Worm (Caenorhabditis elegans) whole organism, young adult: Measurements from ENCODE around the gene pgp-7.
A peak's percentile ranks its signal among the peaks of the same experiment; 100 is the strongest.

Source experiments
- B0019.2 ChIP-seq: fragments of 200-800 bp; sonication (Bioruptor generic); conservative IDR thresholded peaks from 2 replicates; pipeline ENCODE4 v1.3.6; 2022; ENCODE audit warnings: missing genetic modification reagents, missing genetic modification characterization, missing compliant biosample characterization
- B0035.1 ChIP-seq: sonication (generic microtip); optimal IDR thresholded peaks from 2 replicates; lab custom pipeline; 2016; ENCODE audit warnings: missing genetic modification characterization, mild to moderate bottlenecking, missing compliant biosample characterization, missing genotype, missing genetic modification reagents
- B0261.1 ChIP-seq: sonication (generic microtip); optimal IDR thresholded peaks from 2 replicates; lab custom pipeline; 2016; ENCODE audit warnings: mild to moderate bottlenecking, missing genetic modification characterization, moderate library complexity, missing compliant biosample characterization
- C06A6.2 ChIP-seq: fragments of 200-800 bp; sonication (Bioruptor generic); conservative IDR thresholded peaks from 2 replicates; pipeline ENCODE4 v1.3.6; 2022; ENCODE audit warnings: missing genetic modification characterization, missing compliant biosample characterization
- C17E4.6 ChIP-seq: fragments of 200-800 bp; sonication (Bioruptor generic); IDR thresholded peaks from 2 replicates; pipeline ENCODE4 v1.3.6; 2022; ENCODE audit warnings: missing genetic modification reagents, missing genetic modification characterization, missing compliant biosample characterization
- D2030.7 ChIP-seq: fragments of 200-800 bp; sonication (Bioruptor generic); IDR thresholded peaks from 2 replicates; pipeline ENCODE4 v1.3.6; 2022; ENCODE audit warnings: missing genetic modification reagents, missing genetic modification characterization, missing compliant biosample characterization
- F10E7.11 ChIP-seq: sonication (generic microtip); optimal IDR thresholded peaks from 2 replicates; lab custom pipeline; 2017; ENCODE audit warnings: mild to moderate bottlenecking, missing genetic modification characterization, moderate library complexity, missing compliant biosample characterization
- F37B4.10 ChIP-seq: fragments of 200-800 bp; sonication (Bioruptor generic); IDR thresholded peaks from 2 replicates; pipeline ENCODE4 v1.3.6; 2022; ENCODE audit warnings: missing genetic modification characterization, missing compliant biosample characterization
- F52B5.7 ChIP-seq: sonication (generic microtip); optimal IDR thresholded peaks from 2 replicates; lab custom pipeline; 2016; ENCODE audit warnings: mild to moderate bottlenecking, missing genetic modification characterization, missing compliant biosample characterization
- ZK185.1 ChIP-seq: sonication (generic microtip); optimal IDR thresholded peaks from 2 replicates; lab custom pipeline; 2016; ENCODE audit warnings: mild to moderate bottlenecking, missing genetic modification characterization, missing compliant biosample characterization; ENCODE audit not compliant: poor library complexity, severe bottlenecking
- ama-1 ChIP-seq, 3 experiments: fragments of 150-350 bp in 1 of 3; sonication (generic microtip) in 2 of 3; optimal IDR thresholded peaks; 2 replicates each; lab custom pipeline; 2014 to 2018; ENCODE audit warnings: missing biosample characterization in 2 of 3, missing genetic modification characterization in 2 of 3, missing genetic modification reagents in 2 of 3
- aptf-3 ChIP-seq: fragments of 200-800 bp; sonication (Bioruptor generic); IDR thresholded peaks from 2 replicates; pipeline ENCODE4 v1.3.6; 2022; ENCODE audit warnings: missing genetic modification characterization, missing compliant biosample characterization
- attf-3 ChIP-seq: fragments of 200-800 bp; sonication (Bioruptor generic); conservative IDR thresholded peaks from 2 replicates; pipeline ENCODE4 v1.3.6; 2022; ENCODE audit warnings: missing genetic modification reagents, missing genetic modification characterization, missing compliant biosample characterization
- ccch-3 ChIP-seq: fragments of 200-800 bp; sonication (Bioruptor generic); optimal IDR thresholded peaks from 2 replicates; lab custom pipeline; 2018; ENCODE audit warnings: mild to moderate bottlenecking, missing genetic modification characterization, missing compliant biosample characterization
- cebp-2 ChIP-seq: fragments of 200-800 bp; sonication (Bioruptor generic); IDR thresholded peaks from 2 replicates; pipeline ENCODE4 v1.3.6; 2022; ENCODE audit warnings: missing genetic modification characterization, missing compliant biosample characterization
- ceh-100 ChIP-seq: fragments of 200-800 bp; sonication (Bioruptor generic); IDR thresholded peaks from 2 replicates; pipeline ENCODE4 v1.3.6; 2022; ENCODE audit warnings: missing genetic modification reagents, missing genetic modification characterization, missing compliant biosample characterization
- die-1 ChIP-seq: sonication (generic microtip); optimal IDR thresholded peaks from 2 replicates; lab custom pipeline; 2016; ENCODE audit warnings: missing genotype, mild to moderate bottlenecking, missing genetic modification characterization, missing compliant biosample characterization
- dpff-1 ChIP-seq: sonication (generic microtip); optimal IDR thresholded peaks from 2 replicates; lab custom pipeline; 2017; ENCODE audit warnings: mild to moderate bottlenecking, missing genetic modification characterization, missing compliant biosample characterization
- efl-1 ChIP-seq: fragments of 150-350 bp; optimal IDR thresholded peaks from 2 replicates; lab custom pipeline; 2014; ENCODE audit warnings: missing biosample characterization, missing genetic modification reagents, missing genetic modification characterization
- egl-18 ChIP-seq: fragments of 200-800 bp; sonication (Bioruptor generic); IDR thresholded peaks from 2 replicates; pipeline ENCODE4 v1.3.6; 2022; ENCODE audit warnings: missing genetic modification reagents, missing genetic modification characterization, missing compliant biosample characterization
- hlh-12 ChIP-seq: sonication (generic microtip); optimal IDR thresholded peaks from 2 replicates; lab custom pipeline; 2016; ENCODE audit warnings: missing genetic modification characterization, missing compliant biosample characterization
- hmg-1.2 ChIP-seq: fragments of 200-800 bp; sonication (Bioruptor generic); IDR thresholded peaks from 2 replicates; pipeline ENCODE4 v1.3.6; 2022; ENCODE audit warnings: missing genetic modification reagents, missing genetic modification characterization, missing compliant biosample characterization
- hmg-20 ChIP-seq: fragments of 200-800 bp; sonication (Bioruptor generic); IDR thresholded peaks from 2 replicates; pipeline ENCODE4 v1.3.6; 2022; ENCODE audit warnings: missing genetic modification reagents, missing genetic modification characterization, missing compliant biosample characterization
- lin-26 ChIP-seq: fragments of 200-800 bp; sonication (Bioruptor generic); IDR thresholded peaks from 2 replicates; pipeline ENCODE4 v1.3.6; 2022; ENCODE audit warnings: missing genetic modification reagents, missing genetic modification characterization, missing compliant biosample characterization
- lin-35 ChIP-seq, 3 experiments: fragments of 150-350 bp in 2 of 3; sonication (generic microtip) in 1 of 3; optimal IDR thresholded peaks; 2 replicates each; lab custom pipeline; 2014 to 2018; ENCODE audit warnings: missing biosample characterization in 3 of 3, missing genetic modification characterization in 3 of 3, missing genetic modification reagents in 3 of 3
- lin-40 ChIP-seq: sonication (generic microtip); optimal IDR thresholded peaks from 2 replicates; lab custom pipeline; 2016; ENCODE audit warnings: missing genetic modification characterization, mild to moderate bottlenecking, missing compliant biosample characterization, missing genotype, missing genetic modification reagents
- lir-1 ChIP-seq: fragments of 200-800 bp; sonication (Bioruptor generic); conservative IDR thresholded peaks from 2 replicates; pipeline ENCODE4 v1.3.6; 2022; ENCODE audit warnings: missing genetic modification reagents, missing genetic modification characterization, missing compliant biosample characterization
- lsl-1 ChIP-seq: fragments of 200-800 bp; sonication (Bioruptor generic); optimal IDR thresholded peaks from 2 replicates; lab custom pipeline; 2018; ENCODE audit warnings: mild to moderate bottlenecking, missing genetic modification characterization, moderate library complexity, missing compliant biosample characterization
- madf-3 ChIP-seq: fragments of 200-800 bp; sonication (Bioruptor generic); IDR thresholded peaks from 2 replicates; pipeline ENCODE4 v1.3.6; 2022; ENCODE audit warnings: missing genetic modification reagents, missing genetic modification characterization, missing compliant biosample characterization
- madf-8 ChIP-seq: fragments of 200-800 bp; sonication (Bioruptor generic); conservative IDR thresholded peaks from 2 replicates; pipeline ENCODE4 v1.3.6; 2022; ENCODE audit warnings: missing genetic modification reagents, missing genetic modification characterization, missing compliant biosample characterization
- mcd-1 ChIP-seq: fragments of 200-800 bp; sonication (Bioruptor generic); IDR thresholded peaks from 2 replicates; pipeline ENCODE4 v1.3.6; 2022; ENCODE audit warnings: missing genetic modification reagents, missing genetic modification characterization, missing compliant biosample characterization
- mes-4 ChIP-seq: sonication (generic microtip); optimal IDR thresholded peaks from 2 replicates; lab custom pipeline; 2016; ENCODE audit warnings: missing genotype, missing genetic modification characterization, missing compliant biosample characterization
- mxl-1 ChIP-seq: sonication (generic microtip); optimal IDR thresholded peaks from 2 replicates; lab custom pipeline; 2016; ENCODE audit warnings: missing genetic modification characterization, missing compliant biosample characterization
- nfya-2 ChIP-seq: fragments of 200-800 bp; sonication (Bioruptor generic); IDR thresholded peaks from 2 replicates; pipeline ENCODE4 v1.3.6; 2022; ENCODE audit warnings: missing genetic modification reagents, missing genetic modification characterization, missing compliant biosample characterization
- nhr-179 ChIP-seq: sonication (generic microtip); optimal IDR thresholded peaks from 2 replicates; lab custom pipeline; 2016; ENCODE audit warnings: mild to moderate bottlenecking, missing genetic modification characterization, missing compliant biosample characterization
- nhr-27 ChIP-seq: fragments of 200-800 bp; sonication (Bioruptor generic); optimal IDR thresholded peaks from 2 replicates; lab custom pipeline; 2018; ENCODE audit warnings: mild to moderate bottlenecking, missing genetic modification characterization, moderate library complexity, missing compliant biosample characterization
- nhr-80 ChIP-seq: sonication (generic microtip); optimal IDR thresholded peaks from 2 replicates; lab custom pipeline; 2016; ENCODE audit warnings: missing genetic modification characterization, missing compliant biosample characterization
- nhr-90 ChIP-seq: sonication (generic microtip); optimal IDR thresholded peaks from 2 replicates; lab custom pipeline; 2016; ENCODE audit warnings: missing genotype, mild to moderate bottlenecking, missing genetic modification characterization, missing compliant biosample characterization
- pbrm-1 ChIP-seq: fragments of 200-800 bp; sonication (Bioruptor generic); IDR thresholded peaks from 2 replicates; pipeline ENCODE4 v1.3.6; 2022; ENCODE audit warnings: missing genetic modification reagents, missing genetic modification characterization, missing compliant biosample characterization
- repo-1 ChIP-seq: sonication (generic microtip); optimal IDR thresholded peaks from 2 replicates; lab custom pipeline; 2017; ENCODE audit warnings: mild to moderate bottlenecking, missing genetic modification characterization, missing compliant biosample characterization
- sdz-38 ChIP-seq: sonication (generic microtip); optimal IDR thresholded peaks from 2 replicates; lab custom pipeline; 2016; ENCODE audit warnings: missing genotype, missing genetic modification characterization, missing compliant biosample characterization
- snpc-1.1 ChIP-seq: sonication (generic microtip); optimal IDR thresholded peaks from 2 replicates; lab custom pipeline; 2017; ENCODE audit warnings: missing genetic modification characterization, mild to moderate bottlenecking, missing compliant biosample characterization, antibody characterized with exemption, moderate library complexity, missing genotype, missing genetic modification reagents; ENCODE audit not compliant: insufficient read depth
- snpc-3.4 ChIP-seq: sonication (generic microtip); optimal IDR thresholded peaks from 2 replicates; lab custom pipeline; 2017; ENCODE audit warnings: missing genetic modification characterization, mild to moderate bottlenecking, missing compliant biosample characterization, antibody characterized with exemption, moderate library complexity, missing genotype, missing genetic modification reagents
- sptf-2 ChIP-seq: fragments of 200-800 bp; sonication (Bioruptor generic); optimal IDR thresholded peaks from 2 replicates; lab custom pipeline; 2018; ENCODE audit warnings: mild to moderate bottlenecking, missing genetic modification characterization, missing compliant biosample characterization
- tbx-9 ChIP-seq: sonication (generic microtip); optimal IDR thresholded peaks from 2 replicates; lab custom pipeline; 2016; ENCODE audit warnings: borderline replicate concordance, missing genetic modification characterization, inconsistent platforms, missing compliant biosample characterization
- ztf-18 ChIP-seq: sonication (generic microtip); optimal IDR thresholded peaks from 2 replicates; lab custom pipeline; 2016; ENCODE audit warnings: missing genotype, mild to moderate bottlenecking, missing genetic modification characterization, missing compliant biosample characterization
- ztf-22 ChIP-seq: fragments of 200-800 bp; sonication (Bioruptor generic); optimal IDR thresholded peaks from 2 replicates; lab custom pipeline; 2018; ENCODE audit warnings: mild to moderate bottlenecking, missing genetic modification characterization, moderate library complexity, missing compliant biosample characterization
- ztf-28 ChIP-seq: fragments of 200-800 bp; sonication (Bioruptor generic); IDR thresholded peaks from 2 replicates; pipeline ENCODE4 v1.3.6; 2022; ENCODE audit warnings: missing genetic modification reagents, missing genetic modification characterization, missing compliant biosample characterization

pgp-7 gene

DNA sequence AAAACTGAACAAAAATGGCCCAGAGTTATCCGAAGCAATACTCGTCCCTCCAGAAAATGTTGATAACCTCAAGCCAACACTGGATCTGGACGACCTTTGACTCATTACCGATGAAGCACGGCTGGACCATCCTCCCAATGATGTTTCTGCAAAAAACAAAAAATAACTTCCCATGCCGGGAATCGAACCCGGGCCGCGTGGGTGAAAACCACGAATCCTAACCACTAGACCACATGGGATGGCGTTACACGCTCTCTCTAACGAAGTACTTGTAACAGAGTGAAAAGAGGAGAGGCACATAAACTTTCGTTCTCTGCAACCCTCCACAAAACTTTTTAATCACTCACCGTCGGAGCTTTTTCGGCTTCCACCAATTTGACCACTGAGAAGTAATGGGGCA, 48.9 kb downstream of the pgp-7 start (continued):
- TF ChIP-seq lin-35 (GFP tag; optimal IDR thresholded peaks at IDR 0.05; lab: Kevin White, UChicago) (no peak), D2030.7 (no peak; the same call in 1 of the 2 replicates), F52B5.7 (peak; percentile 74), F10E7.11 (no peak), hlh-12 (tag; lab: Kevin White, UChicago) (peak; percentile 48), nfya-2 (no peak), efl-1 (no peak), F37B4.10 (GFP tag; lab: Robert Waterston, UW) (no peak), ztf-22 (GFP tag; lab: Kevin White, UChicago) (no peak), lsl-1 (GFP tag; lab: Kevin White, UChicago) (no peak), nhr-179 (tag; lab: Kevin White, UChicago) (no peak), sdz-38 (no peak), die-1 (tag; lab: Kevin White, UChicago) (peak; percentile 84), egl-18 (no peak), repo-1 (tag; lab: Kevin White, UChicago) (no peak), madf-3 (GFP tag; lab: Robert Waterston, UW) (no peak), B0019.2 (GFP tag; lab: Robert Waterston, UW) (0 out of 2 replicates have a peak, but pooled peaks have one; percentile 23), ztf-18 (tag; lab: Kevin White, UChicago) (peak; percentile 52), aptf-3 (GFP tag; lab: Robert Waterston, UW) (peak; percentile 78; the same call in 1 of the 2 replicates), B0261.1 (peak; percentile 93), ceh-100 (GFP tag; lab: Robert Waterston, UW) (no peak), cebp-2 (GFP tag; lab: Robert Waterston, UW) (peak; percentile 64; the same call in 1 of the 2 replicates), lir-1 (GFP tag; lab: Robert Waterston, UW) (no peak), C17E4.6 (GFP tag; lab: Robert Waterston, UW) (no peak), madf-8 (no peak), attf-3 (GFP tag; lab: Robert Waterston, UW) (no peak), nhr-27 (tag; lab: Kevin White, UChicago) (no peak), ama-1 (optimal IDR thresholded peaks at IDR 0.05; lab: Kevin White, UChicago) (no peak), ama-1 (GFP tag; optimal IDR thresholded peaks at IDR 0.05; lab: Kevin White, UChicago) (peak; percentile 40 to 91), nhr-80 (tag; lab: Kevin White, UChicago) (no peak), ztf-28 (GFP tag; lab: Robert Waterston, UW) (peak; percentile 67; the same call in 1 of the 2 replicates), nhr-90 (tag; lab: Kevin White, UChicago) (peak; percentile 77), mes-4 (tag; lab: Kevin White, UChicago) (no peak), snpc-3.4 (peak; percentile 70), B0035.1 (tag; lab: Kevin White, UChicago) (peak; percentile 14), tbx-9 (no peak), snpc-1.1 (tag; lab: Kevin White, UChicago) (no peak), dpff-1 (tag; lab: Kevin White, UChicago) (no peak), hmg-20 (GFP tag; lab: Robert Waterston, UW) (peak; percentile 30; the same call in 1 of the 2 replicates), mcd-1 (GFP tag; lab: Robert Waterston, UW) (peak; percentile 66; the same call in 1 of the 2 replicates), sptf-2 (no peak), mxl-1 (tag; lab: Kevin White, UChicago) (peak; percentile 74), ZK185.1 (tag; lab: Kevin White, UChicago) (peak; percentile 81), pbrm-1 (GFP tag; lab: Robert Waterston, UW) (peak; percentile 87), C06A6.2 (0 out of 2 replicates have a peak, but pooled peaks have one; percentile 45), lin-26 (peak; percentile 95), ccch-3 (GFP tag; lab: Kevin White, UChicago) (no peak), lin-40 (tag; lab: Kevin White, UChicago) (no peak), hmg-1.2 (GFP tag; lab: Robert Waterston, UW) (peak; percentile 76)
